Fruit fly (Drosophila melanogaster) whole organism, embryonic: Measurements from ENCODE around the gene BuGZ.

Source experiments
- CG10543 ChIP-seq: fragments of 200-800 bp; sonication (Bioruptor generic); optimal IDR thresholded peaks from 3 replicates; lab custom pipeline; 2017; ENCODE audit warnings: missing biosample characterization, mild to moderate bottlenecking, missing genetic modification characterization, moderate library complexity
- CG10959 ChIP-seq: fragments of 200-800 bp; sonication (Bioruptor generic); IDR thresholded peaks from 2 replicates; pipeline ENCODE4 v1.3.6; 2022; ENCODE audit warnings: missing biosample characterization, missing genetic modification characterization
- CG12391 ChIP-seq: fragments of 200-800 bp; sonication (Bioruptor generic); optimal IDR thresholded peaks from 3 replicates; lab custom pipeline; 2018; ENCODE audit warnings: missing biosample characterization, mild to moderate bottlenecking, missing genetic modification characterization, moderate library complexity
- CG12942 ChIP-seq: fragments of 200-800 bp; sonication (Bioruptor generic); optimal IDR thresholded peaks from 3 replicates; lab custom pipeline; 2016; ENCODE audit warnings: missing biosample characterization, missing genetic modification characterization
- CG13296 ChIP-seq: fragments of 200-800 bp; sonication (Bioruptor generic); optimal IDR thresholded peaks from 3 replicates; lab custom pipeline; 2018; ENCODE audit warnings: missing biosample characterization, mild to moderate bottlenecking, missing genetic modification characterization
- CG13424 ChIP-seq: fragments of 200-800 bp; sonication (Bioruptor generic); optimal IDR thresholded peaks from 2 replicates; lab custom pipeline; 2019; ENCODE audit warnings: missing biosample characterization, mild to moderate bottlenecking, missing genetic modification characterization, moderate library complexity
- CG1602 ChIP-seq: fragments of 200-800 bp; sonication (Bioruptor generic); optimal IDR thresholded peaks from 3 replicates; lab custom pipeline; 2016; ENCODE audit warnings: missing biosample characterization, missing genetic modification characterization
- CG18476 ChIP-seq: fragments of 200-800 bp; sonication (Bioruptor generic); optimal IDR thresholded peaks from 2 replicates; lab custom pipeline; 2016; ENCODE audit warnings: missing biosample characterization, mild to moderate bottlenecking, missing genetic modification characterization
- CG18764 ChIP-seq: fragments of 200-800 bp; sonication (Bioruptor generic); optimal IDR thresholded peaks from 3 replicates; lab custom pipeline; 2016; ENCODE audit warnings: missing biosample characterization, missing genetic modification characterization
- CG2116 ChIP-seq: fragments of 200-800 bp; sonication (Bioruptor generic); optimal IDR thresholded peaks from 3 replicates; lab custom pipeline; 2018; ENCODE audit warnings: missing biosample characterization, mild to moderate bottlenecking, missing genetic modification characterization
- CG32772 ChIP-seq: fragments of 200-800 bp; sonication (Bioruptor generic); IDR thresholded peaks from 2 replicates; pipeline ENCODE4 v1.3.6; 2022; ENCODE audit warnings: missing biosample characterization, missing genetic modification characterization
- CG33557 ChIP-seq: fragments of 200-800 bp; sonication (Bioruptor generic); optimal IDR thresholded peaks from 2 replicates; lab custom pipeline; 2019; ENCODE audit warnings: missing biosample characterization, mild to moderate bottlenecking, missing genetic modification characterization, moderate library complexity
- CG34422 ChIP-seq: fragments of 200-800 bp; sonication (Bioruptor generic); IDR thresholded peaks from 3 replicates; pipeline ENCODE4 v1.3.6; 2022; ENCODE audit warnings: missing biosample characterization, missing genetic modification characterization
- CG4854 ChIP-seq: fragments of 200-800 bp; sonication (Bioruptor generic); optimal IDR thresholded peaks from 2 replicates; lab custom pipeline; 2016; ENCODE audit warnings: missing biosample characterization, missing genetic modification characterization, inconsistent platforms
- CG8944 ChIP-seq: fragments of 200-800 bp; sonication (Bioruptor generic); optimal IDR thresholded peaks from 3 replicates; lab custom pipeline; 2016; ENCODE audit warnings: missing biosample characterization, missing genetic modification characterization
- CG9437 ChIP-seq: fragments of 200-800 bp; sonication (Bioruptor generic); optimal IDR thresholded peaks from 2 replicates; lab custom pipeline; 2018; ENCODE audit warnings: missing biosample characterization, mild to moderate bottlenecking, missing genetic modification characterization
- CTCF ChIP-seq: fragments of 200-800 bp; sonication (Bioruptor generic); optimal IDR thresholded peaks from 2 replicates; lab custom pipeline; 2017; ENCODE audit warnings: missing biosample characterization, mild to moderate bottlenecking, missing genetic modification characterization, moderate library complexity
- D19A ChIP-seq: fragments of 200-800 bp; optimal IDR thresholded peaks from 3 replicates; lab custom pipeline; 2019; ENCODE audit warnings: missing biosample characterization, mild to moderate bottlenecking, missing genetic modification characterization, moderate library complexity
- Dip3 ChIP-seq: fragments of 200-800 bp; sonication (Bioruptor generic); optimal IDR thresholded peaks from 3 replicates; lab custom pipeline; 2016; ENCODE audit warnings: missing biosample characterization, missing genetic modification characterization
- ERR ChIP-seq: fragments of 200-800 bp; sonication (Bioruptor generic); optimal IDR thresholded peaks from 2 replicates; lab custom pipeline; 2016; ENCODE audit warnings: missing biosample characterization, missing genetic modification characterization
- Ets65A ChIP-seq: fragments of 200-800 bp; sonication (Bioruptor generic); peaks from one replicate; lab custom pipeline; 2016; ENCODE audit warnings: missing biosample characterization, missing genetic modification characterization
- H2.0 ChIP-seq: fragments of 200-800 bp; sonication (Bioruptor generic); IDR thresholded peaks from 2 replicates; pipeline ENCODE4 v1.3.6; 2022; ENCODE audit warnings: missing biosample characterization, missing genetic modification characterization
- HHEX ChIP-seq: fragments of 200-800 bp; sonication (Bioruptor generic); optimal IDR thresholded peaks from 3 replicates; lab custom pipeline; 2017; ENCODE audit warnings: missing biosample characterization, mild to moderate bottlenecking, missing genetic modification characterization, missing genetic modification reagents
- Hmx ChIP-seq: fragments of 200-800 bp; sonication (Bioruptor generic); optimal IDR thresholded peaks from 2 replicates; lab custom pipeline; 2016; ENCODE audit warnings: missing biosample characterization, missing genetic modification characterization
- Hr3 ChIP-seq: fragments of 200-800 bp; sonication (Bioruptor generic); optimal IDR thresholded peaks from 3 replicates; lab custom pipeline; 2016; ENCODE audit warnings: missing biosample characterization, missing genetic modification characterization
- Hr51 ChIP-seq, 2 experiments: fragments of 200-800 bp; sonication (Bioruptor generic); optimal IDR thresholded peaks; 2 replicates in 1 of 2; 3 replicates in 1 of 2; lab custom pipeline; 2016 to 2018; ENCODE audit warnings: missing biosample characterization in 2 of 2, missing genetic modification characterization in 2 of 2, mild to moderate bottlenecking in 1 of 2, moderate library complexity in 1 of 2
- Lim3 ChIP-seq: fragments of 200-800 bp; sonication (Bioruptor generic); IDR thresholded peaks from 2 replicates; pipeline ENCODE4 v1.3.6; 2022; ENCODE audit warnings: missing biosample characterization, missing genetic modification characterization
- Myb ChIP-seq: fragments of 200-800 bp; sonication (Bioruptor generic); optimal IDR thresholded peaks from 2 replicates; lab custom pipeline; 2016; ENCODE audit warnings: missing biosample characterization, missing genetic modification characterization
- Opbp ChIP-seq: fragments of 200-800 bp; sonication (Bioruptor generic); IDR thresholded peaks from 3 replicates; pipeline ENCODE4 v1.3.6; 2022; ENCODE audit warnings: missing biosample characterization, missing genetic modification characterization; ENCODE audit not compliant: partially characterized antibody
- Scr ChIP-seq: fragments of 200-800 bp; sonication (Bioruptor generic); IDR thresholded peaks from 2 replicates; pipeline ENCODE4 v1.3.6; 2022; ENCODE audit warnings: missing biosample characterization, missing genetic modification characterization; ENCODE audit not compliant: partially characterized antibody
- abd-A ChIP-seq: fragments of 200-800 bp; sonication (Bioruptor generic); optimal IDR thresholded peaks from 3 replicates; lab custom pipeline; 2019; ENCODE audit warnings: missing biosample characterization, mild to moderate bottlenecking, missing genetic modification characterization, moderate library complexity
- ac ChIP-seq: fragments of 200-800 bp; sonication (Bioruptor generic); optimal IDR thresholded peaks from 3 replicates; lab custom pipeline; 2017; ENCODE audit warnings: missing biosample characterization, mild to moderate bottlenecking, missing genetic modification characterization
- cas ChIP-seq: fragments of 200-800 bp; sonication (Bioruptor generic); IDR thresholded peaks from 2 replicates; pipeline ENCODE4 v1.3.6; 2022; ENCODE audit warnings: missing biosample characterization, missing genetic modification characterization
- chif ChIP-seq, 2 experiments: fragments of 200-800 bp; sonication (Bioruptor generic); optimal IDR thresholded peaks; 3 replicates each; lab custom pipeline; 2016; ENCODE audit warnings: missing biosample characterization in 2 of 2, missing genetic modification characterization in 2 of 2
- fd96Cb ChIP-seq: fragments of 200-800 bp; sonication (Bioruptor generic); optimal IDR thresholded peaks from 2 replicates; lab custom pipeline; 2018; ENCODE audit warnings: missing biosample characterization, mild to moderate bottlenecking, missing genetic modification characterization, moderate library complexity
- fru ChIP-seq: fragments of >200 bp; optimal IDR thresholded peaks from 2 replicates; lab custom pipeline; 2017
- h ChIP-seq: fragments of >200 bp; optimal IDR thresholded peaks from 2 replicates; lab custom pipeline; 2017
- lola ChIP-seq, 3 experiments: fragments of >200 bp in 2 of 3; fragments of 200-800 bp in 1 of 3; sonication (Bioruptor generic) in 1 of 3; optimal IDR thresholded peaks; 2 replicates each; lab custom pipeline; 2017 to 2019; ENCODE audit warnings: missing biosample characterization in 3 of 3, missing genetic modification characterization in 3 of 3, mild to moderate bottlenecking in 1 of 3, moderate library complexity in 1 of 3
- maf-S ChIP-seq: fragments of 200-800 bp; sonication (Bioruptor generic); optimal IDR thresholded peaks from 2 replicates; lab custom pipeline; 2016; ENCODE audit warnings: missing biosample characterization, missing genetic modification characterization
- mirr ChIP-seq: fragments of 200-800 bp; sonication (Bioruptor generic); optimal IDR thresholded peaks from 3 replicates; lab custom pipeline; 2018; ENCODE audit warnings: missing biosample characterization, mild to moderate bottlenecking, missing genetic modification characterization
- nerfin-2 ChIP-seq: fragments of 200-800 bp; sonication (Bioruptor generic); IDR thresholded peaks from 2 replicates; pipeline ENCODE4 v1.3.6; 2022; ENCODE audit warnings: missing biosample characterization, missing genetic modification characterization; ENCODE audit not compliant: partially characterized antibody
- nmo ChIP-seq: fragments of 200-800 bp; sonication (Bioruptor generic); optimal IDR thresholded peaks from 2 replicates; lab custom pipeline; 2018; ENCODE audit warnings: missing biosample characterization, mild to moderate bottlenecking, missing genetic modification characterization, moderate library complexity
- phol ChIP-seq: fragments of 200-800 bp; sonication (Bioruptor generic); optimal IDR thresholded peaks from 3 replicates; lab custom pipeline; 2018; ENCODE audit warnings: missing biosample characterization, mild to moderate bottlenecking, missing genetic modification characterization, moderate library complexity
- pita ChIP-seq: fragments of 200-800 bp; sonication (Bioruptor generic); optimal IDR thresholded peaks from 2 replicates; lab custom pipeline; 2017; ENCODE audit warnings: missing biosample characterization, mild to moderate bottlenecking, missing genetic modification characterization
- schlank ChIP-seq: fragments of 200-800 bp; sonication (Bioruptor generic); optimal IDR thresholded peaks from 2 replicates; lab custom pipeline; 2018; ENCODE audit warnings: missing biosample characterization, mild to moderate bottlenecking, missing genetic modification characterization
- scrt ChIP-seq: fragments of 200-800 bp; sonication (Bioruptor generic); optimal IDR thresholded peaks from 2 replicates; lab custom pipeline; 2018; ENCODE audit warnings: missing biosample characterization, mild to moderate bottlenecking, missing genetic modification characterization, moderate library complexity
- slbo ChIP-seq: fragments of 200-800 bp; sonication (Bioruptor generic); IDR thresholded peaks from 2 replicates; pipeline ENCODE4 v1.3.6; 2022; ENCODE audit warnings: missing biosample characterization, missing genetic modification characterization
- sna ChIP-seq: fragments of 200-800 bp; sonication (Bioruptor generic); IDR thresholded peaks from 2 replicates; pipeline ENCODE4 v1.3.6; 2022; ENCODE audit warnings: missing biosample characterization, missing genetic modification characterization; ENCODE audit not compliant: partially characterized antibody
- trem ChIP-seq: fragments of 200-800 bp; optimal IDR thresholded peaks from 3 replicates; lab custom pipeline; 2019; ENCODE audit warnings: missing biosample characterization, mild to moderate bottlenecking, missing genetic modification characterization, moderate library complexity
- vfl ChIP-seq: fragments of 200-800 bp; sonication (Bioruptor generic); optimal IDR thresholded peaks from 2 replicates; lab custom pipeline; 2016; ENCODE audit warnings: missing biosample characterization, missing genetic modification characterization

The BuGZ gene

dm6 chr2L:16743055-16743805, at the start of gene BuGZ, which contains the start of gene LSm7:
BuGZ (plus strand) TSS chr2L:16743405.
LSm7 (minus strand) TSS chr2L:16743100.
- TF ChIP-seq CG18764 (GFP tag; lab: Kevin White, UChicago): peak; percentile 9
- peak; percentile 69 for TF ChIP-seq Ets65A (GFP tag; lab: Kevin White, UChicago)
- peak; percentile 24; the same call in 1 of the 2 replicates for TF ChIP-seq slbo (GFP tag; lab: Robert Waterston, UW)
- TF ChIP-seq trem (tag; lab: Kevin White, UChicago): peak; percentile 92
- peak; percentile 70 for TF ChIP-seq nmo (GFP tag; lab: Kevin White, UChicago)
- peak; percentile 57 for TF ChIP-seq CG13424 (tag; lab: Kevin White, UChicago)
- TF ChIP-seq CG33557 (GFP tag; lab: Kevin White, UChicago): peak; percentile 42
- no peak for TF ChIP-seq fru (lab: Kevin White, UChicago)
- no peak for TF ChIP-seq maf-S (GFP tag; lab: Kevin White, UChicago)
- TF ChIP-seq HHEX (GFP tag; lab: Kevin White, UChicago): peak; percentile 40
- no peak for TF ChIP-seq Lim3
- TF ChIP-seq Opbp (GFP tag; lab: Robert Waterston, UW): peak; percentile 37; the same call in 1 of the 3 replicates
- TF ChIP-seq CG12391 (tag; lab: Kevin White, UChicago): no peak
- TF ChIP-seq sna: peak; percentile 63; the same call in 1 of the 2 replicates
- no peak for TF ChIP-seq ac
- TF ChIP-seq Scr (GFP tag; lab: Robert Waterston, UW): peak; percentile 75
- peak; percentile 22; the same call in 1 of the 3 replicates for TF ChIP-seq CG34422 (GFP tag; lab: Robert Waterston, UW)
- no peak for TF ChIP-seq H2.0 (GFP tag; lab: Robert Waterston, UW)
- no peak for TF ChIP-seq CG10959
- peak in 1 of 3 experiments; percentile 33 for TF ChIP-seq lola (GFP tag; optimal IDR thresholded peaks at IDR 0.05; lab: Kevin White, UChicago)
- TF ChIP-seq h (lab: Kevin White, UChicago): no peak
- peak; percentile 4 for TF ChIP-seq Myb
- no peak for TF ChIP-seq mirr (GFP tag; lab: Kevin White, UChicago)
- no peak for TF ChIP-seq abd-A (tag; lab: Kevin White, UChicago)
- TF ChIP-seq pita: no peak
- TF ChIP-seq cas: no peak
- peak in 1 of 2 experiments; percentile 19 for TF ChIP-seq chif (GFP tag; optimal IDR thresholded peaks at IDR 0.05; lab: Kevin White, UChicago)
- TF ChIP-seq CG1602 (GFP tag; lab: Kevin White, UChicago): peak; percentile 13
- no peak for TF ChIP-seq vfl (GFP tag; lab: Kevin White, UChicago)
- TF ChIP-seq nerfin-2 (GFP tag; lab: Robert Waterston, UW): peak; percentile 43; the same call in 1 of the 2 replicates
- TF ChIP-seq CG18476 (GFP tag; lab: Kevin White, UChicago): no peak
- TF ChIP-seq CG2116: peak; percentile 85
- peak; percentile 99 for TF ChIP-seq phol
- TF ChIP-seq D19A (tag; lab: Kevin White, UChicago): no peak
- TF ChIP-seq CG12942 (GFP tag; lab: Kevin White, UChicago): no peak
- TF ChIP-seq scrt (GFP tag; lab: Kevin White, UChicago): no peak
- TF ChIP-seq CG9437 (GFP tag; lab: Kevin White, UChicago): peak; percentile 45
- peak; percentile 35 for TF ChIP-seq CG13296 (GFP tag; lab: Kevin White, UChicago)
- no peak for TF ChIP-seq fd96Cb
- TF ChIP-seq CG10543 (GFP tag; lab: Kevin White, UChicago): peak; percentile 12
- no peak for TF ChIP-seq CG4854
- TF ChIP-seq schlank (tag; lab: Kevin White, UChicago): no peak
- peak in 1 of 2 experiments; percentile 10 for TF ChIP-seq Hr51 (GFP tag; optimal IDR thresholded peaks at IDR 0.05; lab: Kevin White, UChicago)
- no peak for TF ChIP-seq Hmx (GFP tag; lab: Kevin White, UChicago)
- TF ChIP-seq Hr3: no peak
- no peak for TF ChIP-seq Dip3 (GFP tag; lab: Kevin White, UChicago)
- TF ChIP-seq CTCF: peak; percentile 97
- no peak for TF ChIP-seq ERR
- TF ChIP-seq CG32772: no peak
- peak; percentile 8 for TF ChIP-seq CG8944 (GFP tag; lab: Kevin White, UChicago)
